Worm (Caenorhabditis elegans) whole organism, young adult: ENCODE measurements around the gene bca-1.

Experiments
- ama-1 ChIP-seq, 3 experiments: fragments of 150-350 bp in 1 of 3; sonication (generic microtip) in 2 of 3; optimal IDR thresholded peaks; 2 replicates each; lab custom pipeline; 2014 to 2018; ENCODE audit warnings: missing biosample characterization in 2 of 3, missing genetic modification characterization in 2 of 3, missing genetic modification reagents in 2 of 3
- somi-1 ChIP-seq: fragments of 200-800 bp; sonication (Bioruptor generic); optimal IDR thresholded peaks from 2 replicates; lab custom pipeline; 2018; ENCODE audit warnings: mild to moderate bottlenecking, missing genetic modification characterization, missing compliant biosample characterization

ce11 chrX:6178989-6179388 is 25.6 kb downstream of the bca-1 start:
- TF ChIP-seq somi-1 (GFP tag; lab: Kevin White, UChicago) (no peak), ama-1 (optimal IDR thresholded peaks at IDR 0.05; lab: Kevin White, UChicago) (no peak), ama-1 (GFP tag; optimal IDR thresholded peaks at IDR 0.05; lab: Kevin White, UChicago) (no peak)
